Fruit fly (Drosophila melanogaster): ENCODE results near the gene sosie.

sosie gene

dm6 chr3R:24860316-24860826, 26.6 kb downstream of the sosie start, which contains the start of gene CG13639:
CG13639 (minus strand) TSS chr3R:24860366.
- TF ChIP-seq CTCF (optimal IDR thresholded peaks at IDR 0.05) (no peak), CG8478 (optimal IDR thresholded peaks at IDR 0.05) (no peak)

- TF ChIP-seq CG8478 (optimal IDR thresholded peaks at IDR 0.05) (no peak), CTCF (optimal IDR thresholded peaks at IDR 0.05) (no peak)
Observed at dm6 chr3R:24862065-24862464, 28.3 kb downstream of the sosie start, which contains the start of gene CG13640. CG13640 (minus strand) TSS chr3R:24862165.

dm6 chr3R:24862574-24863089, 28.9 kb downstream of the sosie start, which contains the start of gene CG7016:
CG7016 (plus strand) TSS chr3R:24862931.
- no peak for TF ChIP-seq CG8478 (optimal IDR thresholded peaks at IDR 0.05)
- TF ChIP-seq CTCF (optimal IDR thresholded peaks at IDR 0.05), result no peak

- TF ChIP-seq CG8478 (optimal IDR thresholded peaks at IDR 0.05) (no peak), CTCF (optimal IDR thresholded peaks at IDR 0.05) (no peak)
Observed at dm6 chr3R:24863894-24864293, 30.1 kb downstream of the sosie start.

- TF ChIP-seq CG8478 (optimal IDR thresholded peaks at IDR 0.05) (no peak), CTCF (optimal IDR thresholded peaks at IDR 0.05) (no peak)
Observed at dm6 chr3R:24864719-24865400, 31.1 kb downstream of the sosie start, which contains the start of the genes Srg1 and Elal. Srg1 (minus strand) TSS chr3R:24864732. Elal (plus strand) TSS chr3R:24865350.

- TF ChIP-seq CTCF (optimal IDR thresholded peaks at IDR 0.05) (no peak), CG8478 (optimal IDR thresholded peaks at IDR 0.05) (no peak)
Observed at dm6 chr3R:24866976-24867375, 33.2 kb downstream of the sosie start.

- no peak for TF ChIP-seq CTCF (optimal IDR thresholded peaks at IDR 0.05)
- no peak for TF ChIP-seq CG8478 (optimal IDR thresholded peaks at IDR 0.05)
Observed at dm6 chr3R:24867956-24868355, 34.2 kb downstream of the sosie start.

dm6 chr3R:24870389-24871048, 36.8 kb downstream of the sosie start, which contains the start of gene CycB3:
CycB3 (minus strand) TSS chr3R:24870816.
- TF ChIP-seq CG8478 (optimal IDR thresholded peaks at IDR 0.05), result no peak
- peak in 1 of 2 experiments; percentile 24 for TF ChIP-seq CTCF (optimal IDR thresholded peaks at IDR 0.05)

- TF ChIP-seq CG8478 (optimal IDR thresholded peaks at IDR 0.05) (no peak), CTCF (optimal IDR thresholded peaks at IDR 0.05) (no peak)
Observed at dm6 chr3R:24875939-24876842, 42.4 kb downstream of the sosie start, which contains the start of gene CG3744. CG3744 (minus strand) TSS chr3R:24876654.

- no peak for TF ChIP-seq CG8478 (optimal IDR thresholded peaks at IDR 0.05)
- no peak for TF ChIP-seq CTCF (optimal IDR thresholded peaks at IDR 0.05)
Observed at dm6 chr3R:24876843-24877457, 43.2 kb downstream of the sosie start, which contains the start of the genes CG11089 and CG31381. CG11089 (plus strand) TSS chr3R:24877045. CG31381 (plus strand) TSS chr3R:24877045.

dm6 chr3R:24878655-24879054, 44.9 kb downstream of the sosie start:
- no peak for TF ChIP-seq CG8478 (optimal IDR thresholded peaks at IDR 0.05)
- no peak for TF ChIP-seq CTCF (optimal IDR thresholded peaks at IDR 0.05)

dm6 chr3R:24886470-24886869, 52.7 kb downstream of the sosie start:
- TF ChIP-seq CTCF (optimal IDR thresholded peaks at IDR 0.05), result no peak
- no peak for TF ChIP-seq CG8478 (optimal IDR thresholded peaks at IDR 0.05)

- TF ChIP-seq CG8478 (optimal IDR thresholded peaks at IDR 0.05) (no peak), CTCF (optimal IDR thresholded peaks at IDR 0.05) (no peak)
Observed at dm6 chr3R:24888418-24888817, 54.7 kb downstream of the sosie start.
